Worm (Caenorhabditis elegans): ENCODE results near the gene C07A12.2.

- TF ChIP-seq pqm-1 (tag; optimal IDR thresholded peaks at IDR 0.05) (no peak), hlh-15 (tag; optimal IDR thresholded peaks at IDR 0.05) (no peak), nfya-1 (tag; optimal IDR thresholded peaks at IDR 0.05) (no peak), ahr-1 (tag; optimal IDR thresholded peaks at IDR 0.05) (no peak), rnt-1 (tag; optimal IDR thresholded peaks at IDR 0.05) (no peak), ceh-14 (tag; optimal IDR thresholded peaks at IDR 0.05) (no peak), C08G9.2 (tag; optimal IDR thresholded peaks at IDR 0.05) (no peak), eyg-1 (tag; optimal IDR thresholded peaks at IDR 0.05) (no peak), ceh-9 (tag; optimal IDR thresholded peaks at IDR 0.05) (no peak), che-1 (tag; optimal IDR thresholded peaks at IDR 0.05) (no peak)
These were observed 8.8 kb downstream of the C07A12.2 start for ce11 chrX:4553491-4553890.

Data from whole organism, late embryonic.